Worm (Caenorhabditis elegans) whole organism, midembryonic: ENCODE measurements around the gene lgc-53.

Source experiments
- T22C8.4 ChIP-seq: fragments of 200-800 bp; sonication (Bioruptor generic); IDR thresholded peaks from 2 replicates; pipeline ENCODE4 v1.3.6; 2022; ENCODE audit warnings: missing genetic modification characterization, missing compliant biosample characterization
- cog-1 ChIP-seq: sonication (generic microtip); optimal IDR thresholded peaks from 2 replicates; lab custom pipeline; 2016; ENCODE audit warnings: missing genetic modification characterization, missing compliant biosample characterization
- flt-1 ChIP-seq: fragments of 200-800 bp; sonication (Bioruptor generic); IDR thresholded peaks from 2 replicates; pipeline ENCODE4 v1.3.6; 2022; ENCODE audit warnings: missing genetic modification characterization, missing compliant biosample characterization
- ztf-23 ChIP-seq: fragments of 200-800 bp; sonication (Bioruptor generic); IDR thresholded peaks from 2 replicates; pipeline ENCODE4 v1.3.6; 2022; ENCODE audit warnings: missing genetic modification reagents, missing genetic modification characterization, missing compliant biosample characterization
- ztf-29 ChIP-seq: fragments of 200-800 bp; sonication (Bioruptor generic); IDR thresholded peaks from 2 replicates; pipeline ENCODE4 v1.3.6; 2022; ENCODE audit warnings: missing genetic modification reagents, missing genetic modification characterization, missing compliant biosample characterization

DNA sequence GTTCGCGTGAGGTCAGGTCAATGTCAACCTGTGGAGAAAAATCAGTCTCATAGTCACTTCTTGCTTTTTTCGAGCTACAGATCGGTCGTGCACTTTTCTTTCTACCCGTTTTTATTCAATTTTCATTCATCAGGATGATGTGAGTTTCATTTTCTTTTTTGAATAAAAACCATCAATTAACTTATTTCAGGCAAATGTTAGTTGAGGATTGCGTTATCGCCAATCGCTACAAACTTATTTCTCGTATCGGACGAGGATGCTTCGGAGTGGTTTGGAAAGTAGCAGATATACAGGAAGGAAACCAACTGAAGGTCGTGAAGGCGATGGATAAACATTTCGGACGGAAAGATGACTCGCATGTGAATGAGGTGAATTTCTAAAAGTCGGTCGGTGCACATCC, 9.2 kb upstream of the lgc-53 start, which contains the start of gene F22H10.1:
- TF ChIP-seq ztf-29 (GFP tag; lab: Robert Waterston, UW) (no peak), T22C8.4 (GFP tag; lab: Robert Waterston, UW) (no peak), cog-1 (tag; lab: Kevin White, UChicago) (no peak), ztf-23 (GFP tag; lab: Robert Waterston, UW) (no peak), flt-1 (GFP tag; lab: Robert Waterston, UW) (no peak)
